Fruit fly (Drosophila melanogaster) whole organism, adult: Measurements from ENCODE around the gene Nup107.
A peak's percentile ranks its signal among the peaks of the same experiment; 100 is the strongest.

ENCODE experiments used
- CG11617 ChIP-seq: fragments of 200-800 bp; sonication (Bioruptor generic); optimal IDR thresholded peaks from 2 replicates; lab custom pipeline; 2017; ENCODE audit warnings: mild to moderate bottlenecking, missing biosample characterization, missing genetic modification reagents, missing genetic modification characterization
- CG12768 ChIP-seq: fragments of 200-800 bp; sonication (Bioruptor generic); optimal IDR thresholded peaks from 2 replicates; lab custom pipeline; 2017; ENCODE audit warnings: missing biosample characterization, missing genetic modification characterization, mild to moderate bottlenecking, moderate library complexity, missing genetic modification reagents
- CG14711 ChIP-seq: fragments of 200-800 bp; sonication (Bioruptor generic); optimal IDR thresholded peaks from 2 replicates; lab custom pipeline; 2018; ENCODE audit warnings: missing biosample characterization, mild to moderate bottlenecking, missing genetic modification characterization, moderate library complexity
- CG1620 ChIP-seq: fragments of 200-800 bp; sonication (Bioruptor generic); optimal IDR thresholded peaks from 2 replicates; lab custom pipeline; 2016; ENCODE audit warnings: missing biosample characterization, missing genetic modification characterization
- CG33017 ChIP-seq: fragments of 200-800 bp; sonication (Bioruptor generic); optimal IDR thresholded peaks from 2 replicates; lab custom pipeline; 2018; ENCODE audit warnings: missing biosample characterization, mild to moderate bottlenecking, missing genetic modification characterization, moderate library complexity
- CG5204 ChIP-seq: fragments of 200-800 bp; sonication (Bioruptor generic); optimal IDR thresholded peaks from 2 replicates; lab custom pipeline; 2016; ENCODE audit warnings: missing biosample characterization, missing genetic modification characterization
- CG7045 ChIP-seq: fragments of 200-800 bp; sonication (Bioruptor generic); optimal IDR thresholded peaks from 2 replicates; lab custom pipeline; 2017; ENCODE audit warnings: missing biosample characterization, mild to moderate bottlenecking, missing genetic modification characterization
- CG7101 ChIP-seq: fragments of 200-800 bp; sonication (Bioruptor generic); optimal IDR thresholded peaks from 2 replicates; lab custom pipeline; 2018; ENCODE audit warnings: missing biosample characterization, mild to moderate bottlenecking, missing genetic modification characterization, moderate library complexity
- Clk ChIP-seq: fragments of 200-800 bp; sonication (Bioruptor generic); optimal IDR thresholded peaks from 2 replicates; lab custom pipeline; 2017; ENCODE audit warnings: missing biosample characterization, missing genetic modification characterization
- Crg-1 ChIP-seq: fragments of 200-800 bp; sonication (Bioruptor generic); optimal IDR thresholded peaks from 2 replicates; lab custom pipeline; 2016; ENCODE audit warnings: missing biosample characterization, missing genetic modification characterization
- Hr96 ChIP-seq: fragments of 200-800 bp; sonication (Bioruptor generic); optimal IDR thresholded peaks from 2 replicates; lab custom pipeline; 2016; ENCODE audit warnings: missing biosample characterization, missing genetic modification characterization
- Mnt ChIP-seq: fragments of 200-800 bp; sonication (Bioruptor generic); optimal IDR thresholded peaks from 2 replicates; lab custom pipeline; 2016; ENCODE audit warnings: missing biosample characterization, mild to moderate bottlenecking, missing genetic modification characterization
- bab1 ChIP-seq: fragments of 200-800 bp; sonication (Bioruptor generic); optimal IDR thresholded peaks from 3 replicates; lab custom pipeline; 2019; ENCODE audit warnings: missing biosample characterization, mild to moderate bottlenecking, missing genetic modification characterization, moderate library complexity
- cic ChIP-seq: fragments of 200-800 bp; sonication (Bioruptor generic); optimal IDR thresholded peaks from 2 replicates; lab custom pipeline; 2017; ENCODE audit warnings: missing biosample characterization, mild to moderate bottlenecking, missing genetic modification characterization, moderate library complexity
- cnc ChIP-seq, 2 experiments: fragments of >200 bp; optimal IDR thresholded peaks; 2 replicates each; lab custom pipeline; 2017
- kay ChIP-seq: fragments of 200-800 bp; sonication (Bioruptor generic); peaks from one replicate; lab custom pipeline; 2016; ENCODE audit warnings: missing biosample characterization, missing genetic modification characterization, borderline replicate concordance
- ovo ChIP-seq: fragments of 200-800 bp; sonication (Bioruptor generic); optimal IDR thresholded peaks from 2 replicates; lab custom pipeline; 2016; ENCODE audit warnings: missing biosample characterization, missing genetic modification characterization
- pad ChIP-seq: fragments of 200-800 bp; sonication (Bioruptor generic); optimal IDR thresholded peaks from 3 replicates; lab custom pipeline; 2017; ENCODE audit warnings: missing biosample characterization, missing genetic modification characterization, mild to moderate bottlenecking, moderate library complexity, missing genetic modification reagents
- tj ChIP-seq: fragments of 200-800 bp; sonication (Bioruptor generic); optimal IDR thresholded peaks from 3 replicates; lab custom pipeline; 2017; ENCODE audit warnings: missing biosample characterization, mild to moderate bottlenecking, missing genetic modification characterization, moderate library complexity
- toe ChIP-seq: fragments of 200-800 bp; sonication (Bioruptor generic); optimal IDR thresholded peaks from 2 replicates; lab custom pipeline; 2016; ENCODE audit warnings: missing biosample characterization, missing genetic modification characterization

The Nup107 gene

dm6 chr2L:10735923-10736322 lies at the start of gene Nup107:
TSS of gene Nup107 (minus strand) at chr2L:10736071.
- no peak for TF ChIP-seq pad (GFP tag; lab: Kevin White, UChicago)
- TF ChIP-seq Clk (GFP tag; lab: Kevin White, UChicago): no peak
- no peak for TF ChIP-seq CG1620 (GFP tag; lab: Kevin White, UChicago)
- TF ChIP-seq CG14711: no peak
- TF ChIP-seq tj (GFP tag; lab: Kevin White, UChicago): no peak
- no peak for TF ChIP-seq CG33017 (tag; lab: Kevin White, UChicago)
- no peak for TF ChIP-seq Crg-1 (GFP tag; lab: Kevin White, UChicago)
- no peak for TF ChIP-seq cic
- no peak for TF ChIP-seq CG12768 (GFP tag; lab: Kevin White, UChicago)
- TF ChIP-seq CG7045 (GFP tag; lab: Kevin White, UChicago): no peak
- no peak for TF ChIP-seq CG5204
- TF ChIP-seq CG7101 (tag; lab: Kevin White, UChicago): no peak

dm6 chr2L:10781252-10781651 lies 45.4 kb upstream of the Nup107 start:
- no peak for TF ChIP-seq kay (GFP tag; lab: Kevin White, UChicago)
- no peak for TF ChIP-seq pad (GFP tag; lab: Kevin White, UChicago)
- TF ChIP-seq toe (GFP tag; lab: Kevin White, UChicago): no peak
- no peak for TF ChIP-seq CG11617 (GFP tag; lab: Kevin White, UChicago)
- TF ChIP-seq CG14711: no peak
- TF ChIP-seq cnc (optimal IDR thresholded peaks at IDR 0.05; lab: Kevin White, UChicago): no peak
- TF ChIP-seq CG7045 (GFP tag; lab: Kevin White, UChicago): no peak
- no peak for TF ChIP-seq cic
- TF ChIP-seq tj (GFP tag; lab: Kevin White, UChicago): no peak
- TF ChIP-seq bab1 (GFP tag; lab: Kevin White, UChicago): no peak
- no peak for TF ChIP-seq CG12768 (GFP tag; lab: Kevin White, UChicago)
- TF ChIP-seq Crg-1 (GFP tag; lab: Kevin White, UChicago): no peak
- TF ChIP-seq Clk (GFP tag; lab: Kevin White, UChicago): no peak
- TF ChIP-seq CG5204: no peak

- TF ChIP-seq CG7101 (tag; lab: Kevin White, UChicago): no peak
- TF ChIP-seq Mnt: no peak
- TF ChIP-seq CG12768 (GFP tag; lab: Kevin White, UChicago): no peak
- no peak for TF ChIP-seq pad (GFP tag; lab: Kevin White, UChicago)
- TF ChIP-seq CG1620 (GFP tag; lab: Kevin White, UChicago): no peak
- no peak for TF ChIP-seq CG5204
- TF ChIP-seq CG33017 (tag; lab: Kevin White, UChicago): no peak
- TF ChIP-seq Crg-1 (GFP tag; lab: Kevin White, UChicago): no peak
- no peak for TF ChIP-seq CG11617 (GFP tag; lab: Kevin White, UChicago)
Measured at dm6 chr2L:10774041-10774440, 38.2 kb upstream of the Nup107 start.

DNA sequence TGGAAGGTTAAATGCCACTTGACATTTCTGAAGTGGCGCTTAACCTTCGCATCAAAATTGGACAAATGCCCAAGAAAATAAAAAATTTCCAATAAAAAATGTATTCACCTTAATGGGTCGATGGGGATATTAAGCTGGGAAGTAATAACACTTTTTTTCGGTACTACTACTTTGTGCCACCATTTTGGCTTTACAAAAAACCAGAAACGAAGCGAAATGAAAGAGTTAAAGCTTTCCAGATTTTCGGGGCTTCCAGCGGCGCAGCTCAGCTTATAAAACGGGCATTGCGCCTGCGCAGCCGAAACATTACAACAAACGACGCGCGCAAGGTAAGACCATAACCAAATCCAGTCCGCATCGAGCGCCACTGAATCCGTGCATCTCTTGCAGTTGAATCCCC lies 34.7 kb upstream of the Nup107 start, which contains the start of gene CG17127:
Gene CG17127, plus strand, starts transcription at position 301 of the 400 bp plus-strand sequence.
- no peak for TF ChIP-seq cnc (optimal IDR thresholded peaks at IDR 0.05; lab: Kevin White, UChicago)

DNA sequence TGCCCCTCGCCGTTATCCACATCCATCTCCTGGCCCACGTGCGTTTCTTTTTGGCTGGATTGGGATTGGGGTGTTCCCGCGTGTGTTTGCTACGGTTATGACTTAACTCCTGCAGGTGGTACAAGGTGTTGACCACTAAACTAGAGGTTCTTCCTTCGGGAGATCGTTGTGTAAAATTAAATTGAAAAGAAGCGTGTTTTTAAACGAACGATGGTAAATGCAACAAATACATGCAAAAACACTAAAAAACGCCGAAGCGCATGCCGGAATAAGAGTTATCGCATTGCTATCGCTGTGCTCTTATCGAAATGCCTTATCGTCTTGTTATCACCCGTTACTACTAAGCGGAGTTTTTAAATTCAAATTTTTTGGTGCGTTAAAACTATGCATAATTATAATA lies 33.8 kb upstream of the Nup107 start, which contains the start of gene CG6724:
Gene CG6724, minus strand, starts transcription at position 245 of the 400 bp plus-strand sequence.
- no peak for TF ChIP-seq CG7101 (tag; lab: Kevin White, UChicago)
- TF ChIP-seq CG7045 (GFP tag; lab: Kevin White, UChicago): no peak
- peak; percentile 96 for TF ChIP-seq Mnt
- peak; percentile 16 for TF ChIP-seq bab1 (GFP tag; lab: Kevin White, UChicago)
- TF ChIP-seq Crg-1 (GFP tag; lab: Kevin White, UChicago): no peak
- no peak for TF ChIP-seq cic
- TF ChIP-seq ovo: no peak
- TF ChIP-seq tj (GFP tag; lab: Kevin White, UChicago): no peak

- no peak for TF ChIP-seq CG7101 (tag; lab: Kevin White, UChicago)
- peak; percentile 24 for TF ChIP-seq CG1620 (GFP tag; lab: Kevin White, UChicago)
- TF ChIP-seq Mnt: peak; percentile 47
- TF ChIP-seq CG5204: no peak
- no peak for TF ChIP-seq Crg-1 (GFP tag; lab: Kevin White, UChicago)
- TF ChIP-seq CG14711: peak; percentile 32
- no peak for TF ChIP-seq CG11617 (GFP tag; lab: Kevin White, UChicago)
- no peak for TF ChIP-seq cnc (optimal IDR thresholded peaks at IDR 0.05; lab: Kevin White, UChicago)
- peak; percentile 3 for TF ChIP-seq CG33017 (tag; lab: Kevin White, UChicago)
- peak; percentile 21 for TF ChIP-seq Hr96
- TF ChIP-seq bab1 (GFP tag; lab: Kevin White, UChicago): peak; percentile 59
- TF ChIP-seq CG12768 (GFP tag; lab: Kevin White, UChicago): no peak
- no peak for TF ChIP-seq cic
Measured at dm6 chr2L:10767597-10768188, 31.8 kb upstream of the Nup107 start, which contains the start of gene Ubc2. TSS of gene Ubc2 (minus strand) at chr2L:10768006.
